Fruit fly (Drosophila melanogaster) Kc167 (cell line): ENCODE measurements around the gene btsz.

ENCODE experiments used
- Myc ChIP-seq: fragments of >200 bp; optimal IDR thresholded peaks from 2 replicates; lab custom pipeline; 2017; ENCODE audit warnings: missing external identifiers
- Sin3A ChIP-seq: fragments of >200 bp; optimal IDR thresholded peaks from 2 replicates; lab custom pipeline; 2018; ENCODE audit warnings: missing external identifiers
- h ChIP-seq: fragments of >200 bp; optimal IDR thresholded peaks from 3 replicates; lab custom pipeline; 2018; ENCODE audit warnings: missing external identifiers
- insv ChIP-seq: fragments of >200 bp; optimal IDR thresholded peaks from 3 replicates; lab custom pipeline; 2018; ENCODE audit warnings: missing external identifiers
- psq ChIP-seq: fragments of >200 bp; optimal IDR thresholded peaks from 2 replicates; lab custom pipeline; 2017; ENCODE audit warnings: missing external identifiers
- ttk ChIP-seq: sonication (Bioruptor generic); optimal IDR thresholded peaks from 2 replicates; lab custom pipeline; 2017; ENCODE audit warnings: missing external identifiers

The btsz gene

DNA sequence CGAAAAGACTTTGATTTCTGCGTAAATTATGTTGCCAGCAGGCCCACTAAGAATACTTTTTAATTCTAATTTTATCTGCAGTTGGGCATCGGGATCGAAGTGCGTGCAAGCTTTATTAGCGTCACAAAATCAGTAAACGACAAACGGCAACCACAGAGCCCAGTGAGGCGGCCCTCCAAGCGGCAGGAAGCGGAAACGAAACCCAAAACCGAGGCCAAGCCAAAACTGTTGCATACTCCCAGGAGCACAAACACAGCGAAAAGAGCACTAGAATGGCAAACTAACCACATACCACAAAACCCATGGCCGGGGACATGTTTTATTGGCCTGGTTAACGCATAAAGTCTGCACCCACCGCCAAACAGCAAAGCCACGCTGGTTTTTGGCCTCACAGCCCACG lies 43.0 kb downstream of the btsz start:
- TF ChIP-seq h (lab: Kevin White, UChicago) (no peak), insv (lab: Kevin White, UChicago) (no peak), Myc (no peak), psq (lab: Kevin White, UChicago) (no peak), Sin3A (lab: Kevin White, UChicago) (no peak), ttk (lab: Kevin White, UChicago) (no peak)

DNA sequence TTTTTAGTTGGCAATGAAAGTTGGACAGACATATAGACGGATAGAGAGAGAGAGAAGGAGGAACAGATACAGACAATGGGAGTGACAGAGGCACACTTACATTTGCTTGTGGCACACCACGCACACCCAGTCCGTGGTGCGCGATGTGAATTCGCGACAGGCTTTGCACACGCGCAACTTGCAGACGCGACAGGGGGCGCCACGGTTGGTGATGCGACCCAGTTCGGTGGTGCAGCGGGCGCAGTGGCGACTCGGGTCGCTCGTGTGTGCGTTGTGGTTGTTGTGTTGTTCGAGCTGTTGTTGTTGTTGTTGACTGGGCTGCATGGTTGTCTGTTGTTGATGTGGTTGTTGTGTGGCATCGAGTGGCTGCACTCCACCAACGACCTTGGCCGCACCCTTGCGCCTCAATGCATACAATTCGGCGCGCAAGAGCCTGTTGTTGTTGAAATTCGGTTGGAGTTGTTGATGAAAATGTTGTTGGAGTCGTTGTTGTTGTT lies 45.0 kb downstream of the btsz start:
- TF ChIP-seq insv (lab: Kevin White, UChicago) = no peak
- TF ChIP-seq h (lab: Kevin White, UChicago) = no peak
- no peak for TF ChIP-seq Sin3A (lab: Kevin White, UChicago)
- no peak for TF ChIP-seq ttk (lab: Kevin White, UChicago)
- TF ChIP-seq Myc = no peak
- no peak for TF ChIP-seq psq (lab: Kevin White, UChicago)

DNA sequence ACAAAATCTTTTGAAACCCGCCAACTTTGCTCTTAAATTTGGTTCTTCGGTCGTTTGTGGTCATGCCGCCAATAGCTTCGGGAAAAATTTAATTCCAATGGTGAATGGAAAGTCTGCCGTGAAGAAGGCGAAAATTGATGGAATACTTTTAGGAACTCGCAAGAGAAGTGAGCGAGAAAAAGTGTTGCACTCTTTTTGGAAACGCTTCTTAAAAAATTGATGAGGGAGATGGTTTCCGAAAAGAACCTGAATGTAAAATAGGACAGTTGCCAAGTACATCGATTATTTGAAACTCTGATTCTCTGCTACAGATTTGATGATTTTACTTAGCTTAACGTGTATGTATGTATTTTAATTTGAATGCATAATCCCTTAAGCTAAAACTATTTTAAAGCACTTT lies 52.3 kb downstream of the btsz start:
- TF ChIP-seq psq (lab: Kevin White, UChicago) = no peak
- TF ChIP-seq Myc = no peak
- no peak for TF ChIP-seq Sin3A (lab: Kevin White, UChicago)

DNA sequence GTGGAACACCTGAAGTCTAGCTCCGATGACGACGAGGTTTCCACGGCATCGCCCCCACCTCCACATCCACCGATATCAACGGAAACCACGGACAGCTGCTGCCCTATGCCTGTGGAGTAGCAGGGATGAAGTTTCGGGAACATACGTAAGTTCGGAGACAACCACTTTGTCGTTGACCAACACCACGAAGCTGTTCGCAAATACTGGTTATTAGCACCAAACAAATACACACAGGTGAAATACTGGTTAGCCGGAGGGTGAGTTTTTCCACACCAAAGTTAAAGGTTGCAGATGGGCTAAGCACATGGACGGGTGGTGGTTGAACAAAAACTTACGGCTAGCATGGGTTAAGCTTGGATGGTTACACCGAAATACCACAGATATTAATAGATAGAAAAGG lies 54.1 kb downstream of the btsz start:
- TF ChIP-seq Myc = no peak

DNA sequence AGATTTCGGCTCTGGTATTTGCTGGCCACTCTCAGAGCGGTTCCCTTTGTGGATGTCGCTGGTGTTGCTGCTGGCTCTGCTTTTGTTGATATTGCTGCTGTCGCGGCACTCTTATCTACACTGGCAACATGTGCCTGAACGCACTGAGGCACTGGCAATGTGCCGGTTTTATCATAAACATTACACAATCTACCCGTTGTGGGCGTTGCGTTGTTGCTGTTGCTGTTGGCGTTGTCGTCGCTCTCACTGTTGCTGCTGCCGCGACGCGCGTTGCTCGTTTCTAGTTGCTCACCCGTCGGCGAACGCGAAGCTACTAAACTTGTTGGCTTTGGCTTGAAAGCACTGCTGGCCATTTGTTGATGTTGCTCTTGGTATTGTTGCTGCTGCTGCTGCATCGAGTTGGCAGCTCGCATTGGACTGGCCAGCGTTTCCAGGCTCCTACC lies 55.6 kb downstream of the btsz start:
- no peak for TF ChIP-seq psq (lab: Kevin White, UChicago)
- TF ChIP-seq insv (lab: Kevin White, UChicago) = no peak
- no peak for TF ChIP-seq ttk (lab: Kevin White, UChicago)

DNA sequence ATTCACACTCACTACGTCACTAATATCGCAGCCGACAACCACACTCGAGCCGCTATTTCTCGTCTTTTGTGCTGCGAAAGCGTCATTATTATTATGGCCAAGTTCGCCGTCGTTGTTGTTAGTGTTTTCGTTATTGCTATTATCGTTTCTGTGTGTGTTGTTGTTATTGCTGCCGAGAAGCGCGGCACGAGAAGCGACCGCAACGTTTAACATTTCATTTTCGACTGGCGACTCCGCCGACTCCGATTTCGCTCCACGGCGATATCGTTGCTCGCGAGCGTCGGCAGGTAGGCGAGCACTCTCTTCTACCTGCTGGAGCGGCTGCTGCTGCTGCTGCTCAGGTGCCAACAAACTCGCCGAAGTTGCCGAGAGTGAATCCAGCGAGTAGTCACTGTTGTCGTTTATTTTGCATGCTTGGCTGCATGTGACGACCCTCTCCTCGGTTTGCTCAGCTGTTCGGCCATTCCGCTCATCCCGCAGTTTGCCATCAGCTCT lies 57.5 kb downstream of the btsz start:
- TF ChIP-seq psq (lab: Kevin White, UChicago) = no peak
- no peak for TF ChIP-seq Sin3A (lab: Kevin White, UChicago)
- no peak for TF ChIP-seq h (lab: Kevin White, UChicago)
- TF ChIP-seq insv (lab: Kevin White, UChicago) = no peak
- TF ChIP-seq Myc = no peak
- TF ChIP-seq ttk (lab: Kevin White, UChicago) = no peak

DNA sequence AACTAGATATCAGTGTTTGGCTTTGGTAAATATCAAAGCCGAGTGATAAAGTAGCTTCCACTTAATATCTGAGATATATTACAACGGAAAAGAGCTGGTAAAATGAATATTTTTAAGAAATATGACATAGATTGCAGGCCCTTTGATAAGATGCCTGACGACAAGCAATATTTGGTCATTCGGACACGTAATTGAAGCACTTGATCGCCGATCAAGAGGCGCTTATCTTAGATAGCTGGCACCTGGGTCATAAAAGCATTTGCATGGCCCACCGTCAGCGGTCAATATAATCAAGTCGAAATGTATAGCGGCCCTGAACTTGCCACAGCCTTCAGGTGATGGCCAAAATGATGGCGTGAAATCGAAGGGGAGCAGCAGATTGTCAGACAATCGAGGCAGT lies 64.6 kb downstream of the btsz start:
- no peak for TF ChIP-seq insv (lab: Kevin White, UChicago)
- TF ChIP-seq h (lab: Kevin White, UChicago) = no peak
- TF ChIP-seq Sin3A (lab: Kevin White, UChicago) = no peak
- no peak for TF ChIP-seq psq (lab: Kevin White, UChicago)
- no peak for TF ChIP-seq ttk (lab: Kevin White, UChicago)
- TF ChIP-seq Myc = no peak

DNA sequence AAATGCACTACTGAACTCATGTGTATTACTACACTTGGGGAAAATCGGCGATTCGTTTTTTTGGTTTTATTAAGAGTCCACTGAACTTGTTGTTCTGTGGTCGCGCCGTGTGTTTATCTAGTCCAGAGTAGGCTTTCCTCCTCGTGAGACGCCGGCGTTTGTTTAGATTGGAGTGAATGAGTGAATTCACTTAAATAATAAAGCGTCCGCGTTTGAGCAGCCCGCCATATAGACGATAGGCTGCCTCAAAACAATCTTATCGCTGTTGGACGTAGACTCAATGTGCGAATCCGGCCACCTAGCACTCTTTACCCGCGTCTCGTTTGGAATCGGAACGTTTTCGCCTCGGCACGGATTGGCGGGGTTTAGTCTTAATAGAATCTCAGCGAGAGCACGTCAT lies 73.9 kb downstream of the btsz start, which contains the start of gene CG14857:
TSS of gene CG14857 (plus strand) at position 367 of the 400 bp plus-strand sequence.
- TF ChIP-seq psq (lab: Kevin White, UChicago) (no peak), ttk (lab: Kevin White, UChicago) (no peak), Sin3A (lab: Kevin White, UChicago) (no peak), insv (lab: Kevin White, UChicago) (no peak), Myc (no peak), h (lab: Kevin White, UChicago) (no peak)

DNA sequence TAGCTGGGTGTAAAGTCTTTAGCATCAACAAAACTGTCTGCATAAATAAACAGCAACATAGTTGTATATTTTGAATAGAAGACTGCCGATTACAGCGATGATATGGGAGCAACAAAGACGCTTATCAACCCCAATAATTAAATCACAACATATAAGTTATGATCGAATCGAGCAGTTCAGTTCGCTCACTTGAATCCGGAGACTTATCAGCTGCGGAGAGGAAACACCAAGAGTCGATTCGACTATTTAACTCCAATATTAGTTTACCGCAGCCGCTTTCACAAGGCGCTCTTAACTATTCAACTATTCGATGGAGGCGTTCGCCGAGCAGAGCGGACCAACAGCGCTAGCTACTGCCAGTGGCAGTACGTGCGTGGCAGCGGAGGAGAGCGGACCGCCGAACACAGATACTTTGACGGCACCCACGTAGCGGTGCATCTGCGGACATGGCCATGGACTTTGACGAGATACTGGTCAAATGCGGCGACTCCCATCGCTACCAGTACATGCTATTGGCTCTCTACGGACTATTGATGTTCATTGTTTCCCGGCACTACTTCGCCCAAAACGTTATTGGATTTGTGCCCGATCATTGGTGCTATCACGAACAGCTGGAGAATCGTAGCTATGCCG lies 76.5 kb downstream of the btsz start, which contains the start of gene CG14856:
TSS of gene CG14856 (plus strand) at position 361 of the 633 bp plus-strand sequence.
- TF ChIP-seq psq (lab: Kevin White, UChicago) = no peak
- TF ChIP-seq Sin3A (lab: Kevin White, UChicago) = no peak
- no peak for TF ChIP-seq h (lab: Kevin White, UChicago)
- TF ChIP-seq ttk (lab: Kevin White, UChicago) = no peak
- TF ChIP-seq Myc = no peak
- no peak for TF ChIP-seq insv (lab: Kevin White, UChicago)

DNA sequence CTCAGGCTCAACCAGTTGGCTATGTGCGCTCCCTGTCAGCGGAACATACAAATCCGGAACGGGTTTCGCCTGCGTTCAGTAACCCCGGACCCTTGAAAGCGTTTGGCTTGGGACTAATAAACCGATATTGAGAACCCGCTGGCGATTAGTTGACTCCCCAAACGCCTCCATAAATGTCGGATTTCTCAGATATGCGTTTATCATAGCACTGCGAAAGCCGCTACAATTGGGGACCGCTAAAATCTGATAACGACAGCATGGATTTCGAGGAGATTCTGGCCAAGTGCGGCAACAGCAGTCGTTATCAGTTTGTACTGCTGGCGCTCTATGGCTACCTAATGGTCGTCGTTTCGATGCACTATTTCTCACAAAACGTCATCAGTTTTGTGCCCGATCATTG lies 79.0 kb downstream of the btsz start, which contains the start of gene CG14855:
TSS of gene CG14855 (plus strand) at position 12 of the 400 bp plus-strand sequence.
- TF ChIP-seq ttk (lab: Kevin White, UChicago) (no peak), h (lab: Kevin White, UChicago) (no peak), Sin3A (lab: Kevin White, UChicago) (no peak), insv (lab: Kevin White, UChicago) (no peak), psq (lab: Kevin White, UChicago) (no peak), Myc (no peak)

DNA sequence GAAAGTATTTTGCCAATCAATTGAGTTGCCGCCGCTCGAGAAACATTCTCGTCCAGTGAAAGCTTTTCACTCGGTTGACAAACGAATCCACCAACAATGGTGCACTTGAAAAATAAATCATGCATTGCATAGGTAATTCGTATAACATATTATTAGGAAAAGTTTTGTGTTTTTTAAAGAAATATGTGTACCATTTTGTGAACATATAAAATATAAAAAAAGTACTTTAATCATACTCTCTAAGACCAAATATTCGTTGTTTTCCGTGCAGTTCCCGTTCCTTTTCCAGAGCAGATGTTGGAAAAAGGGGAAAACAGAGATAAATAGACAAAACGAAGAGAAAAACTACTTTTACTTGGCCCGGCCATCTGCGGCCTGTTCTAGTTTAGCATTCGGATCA lies 88.6 kb downstream of the btsz start:
- TF ChIP-seq Myc = no peak
- no peak for TF ChIP-seq psq (lab: Kevin White, UChicago)
- TF ChIP-seq Sin3A (lab: Kevin White, UChicago) = no peak
- TF ChIP-seq ttk (lab: Kevin White, UChicago) = no peak
- TF ChIP-seq h (lab: Kevin White, UChicago) = no peak
- TF ChIP-seq insv (lab: Kevin White, UChicago) = no peak

DNA sequence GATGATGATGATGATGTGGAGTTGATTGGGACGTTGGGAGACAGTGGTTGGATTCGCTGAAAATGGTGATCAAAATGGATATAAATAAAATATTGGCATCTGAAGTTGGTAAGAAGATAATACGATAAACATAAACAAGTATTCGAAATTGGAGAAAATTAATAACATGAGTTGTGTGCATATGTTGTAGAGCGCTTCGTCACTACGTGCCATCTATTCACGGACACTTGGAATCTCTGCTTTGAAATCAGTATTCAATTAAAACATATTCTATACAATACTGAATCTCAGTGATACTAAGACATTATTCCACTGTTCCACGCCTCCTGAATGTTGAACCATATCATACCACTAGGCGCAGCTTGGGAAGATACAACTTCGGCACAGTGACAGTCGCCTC lies 90.0 kb downstream of the btsz start:
- TF ChIP-seq insv (lab: Kevin White, UChicago) (no peak), psq (lab: Kevin White, UChicago) (no peak), Myc (no peak), Sin3A (lab: Kevin White, UChicago) (no peak), h (lab: Kevin White, UChicago) (no peak), ttk (lab: Kevin White, UChicago) (no peak)
